Worm (Caenorhabditis elegans): Measurements from ENCODE around the gene spig-3.
A peak's percentile ranks its signal among the peaks of the same experiment; 100 is the strongest.

The spig-3 gene

ce11 chrV:14331477-14331876 lies 32.0 kb upstream of the spig-3 start, which contains the start of gene F47B8.8:
Gene F47B8.8, plus strand, starts transcription at chrV:14331733.
- TF ChIP-seq pros-1 (tag; optimal IDR thresholded peaks at IDR 0.05) (no peak), ceh-22 (tag; optimal IDR thresholded peaks at IDR 0.05) (no peak), nfya-1 (tag; optimal IDR thresholded peaks at IDR 0.05) (no peak), sox-2 (GFP tag; IDR thresholded peaks at IDR 0.05) (no peak), pat-9 (tag; optimal IDR thresholded peaks at IDR 0.05) (no peak), odd-2 (tag; optimal IDR thresholded peaks at IDR 0.05) (no peak), tbx-7 (tag; optimal IDR thresholded peaks at IDR 0.05) (no peak), C38D4.7 (GFP tag; optimal IDR thresholded peaks at IDR 0.05) (no peak), syd-9 (tag; optimal IDR thresholded peaks at IDR 0.05) (no peak)

DNA sequence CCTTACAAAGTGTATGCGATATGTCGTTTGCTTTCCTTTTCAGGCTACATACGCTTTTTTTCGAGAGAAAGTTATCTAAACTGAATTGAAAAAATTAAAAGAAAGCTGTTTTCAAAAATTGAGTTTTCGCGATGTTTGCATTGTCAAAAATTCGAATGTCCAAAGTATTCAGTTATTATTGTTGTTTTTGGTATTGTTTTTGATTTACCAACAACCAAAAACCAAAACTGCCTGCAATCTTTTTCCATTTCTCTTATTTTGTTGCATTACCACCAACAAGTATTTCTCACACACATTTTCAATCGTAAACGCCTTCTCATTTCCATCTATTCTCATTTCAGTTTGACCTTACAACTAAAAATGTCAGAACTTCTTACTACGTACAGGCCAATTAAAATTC lies 29.3 kb upstream of the spig-3 start, which contains the start of gene pepm-1:
Gene pepm-1, plus strand, starts transcription at position 301 of the 400 bp plus-strand sequence.
- TF ChIP-seq nhr-11 (tag; optimal IDR thresholded peaks at IDR 0.05) (no peak), mec-3 (tag; optimal IDR thresholded peaks at IDR 0.05; ENCODE audit: borderline replicate concordance) (no peak), ttx-3 (tag; optimal IDR thresholded peaks at IDR 0.05) (no peak), ceh-24 (tag; optimal IDR thresholded peaks at IDR 0.05) (no peak), lim-6 (tag; optimal IDR thresholded peaks at IDR 0.05) (no peak), K09A11.1 (tag; optimal IDR thresholded peaks at IDR 0.05; ENCODE audit: insufficient read depth) (no peak), pqm-1 (tag; optimal IDR thresholded peaks at IDR 0.05) (no peak), C38D4.7 (GFP tag; optimal IDR thresholded peaks at IDR 0.05) (no peak), hlh-30 (tag; optimal IDR thresholded peaks at IDR 0.05; ENCODE audit: insufficient read depth) (no peak), lin-11 (tag; optimal IDR thresholded peaks at IDR 0.05) (no peak), F13H6.1 (tag; optimal IDR thresholded peaks at IDR 0.05) (no peak), pha-2 (tag; optimal IDR thresholded peaks at IDR 0.05) (no peak), elt-2 (tag; optimal IDR thresholded peaks at IDR 0.05) (no peak), ref-2 (tag; optimal IDR thresholded peaks at IDR 0.05) (no peak), unc-42 (tag; optimal IDR thresholded peaks at IDR 0.05) (no peak)

ce11 chrV:14327776-14328175 lies 28.3 kb upstream of the spig-3 start, which contains the start of gene F47B8.5:
Gene F47B8.5, minus strand, starts transcription at chrV:14327876.
- TF ChIP-seq ref-2 (tag; optimal IDR thresholded peaks at IDR 0.05) (no peak), pat-9 (tag; optimal IDR thresholded peaks at IDR 0.05) (no peak), sox-4 (tag; optimal IDR thresholded peaks at IDR 0.05) (no peak), hlh-30 (tag; optimal IDR thresholded peaks at IDR 0.05; ENCODE audit: insufficient read depth) (no peak), hlh-6 (tag; optimal IDR thresholded peaks at IDR 0.05) (no peak), ceh-24 (tag; optimal IDR thresholded peaks at IDR 0.05) (no peak), nfya-1 (tag; optimal IDR thresholded peaks at IDR 0.05) (no peak), ceh-6 (GFP tag; optimal IDR thresholded peaks at IDR 0.05) (no peak), lin-11 (tag; optimal IDR thresholded peaks at IDR 0.05) (no peak), C38D4.7 (GFP tag; optimal IDR thresholded peaks at IDR 0.05) (no peak), fkh-6 (tag; optimal IDR thresholded peaks at IDR 0.05) (no peak)

DNA sequence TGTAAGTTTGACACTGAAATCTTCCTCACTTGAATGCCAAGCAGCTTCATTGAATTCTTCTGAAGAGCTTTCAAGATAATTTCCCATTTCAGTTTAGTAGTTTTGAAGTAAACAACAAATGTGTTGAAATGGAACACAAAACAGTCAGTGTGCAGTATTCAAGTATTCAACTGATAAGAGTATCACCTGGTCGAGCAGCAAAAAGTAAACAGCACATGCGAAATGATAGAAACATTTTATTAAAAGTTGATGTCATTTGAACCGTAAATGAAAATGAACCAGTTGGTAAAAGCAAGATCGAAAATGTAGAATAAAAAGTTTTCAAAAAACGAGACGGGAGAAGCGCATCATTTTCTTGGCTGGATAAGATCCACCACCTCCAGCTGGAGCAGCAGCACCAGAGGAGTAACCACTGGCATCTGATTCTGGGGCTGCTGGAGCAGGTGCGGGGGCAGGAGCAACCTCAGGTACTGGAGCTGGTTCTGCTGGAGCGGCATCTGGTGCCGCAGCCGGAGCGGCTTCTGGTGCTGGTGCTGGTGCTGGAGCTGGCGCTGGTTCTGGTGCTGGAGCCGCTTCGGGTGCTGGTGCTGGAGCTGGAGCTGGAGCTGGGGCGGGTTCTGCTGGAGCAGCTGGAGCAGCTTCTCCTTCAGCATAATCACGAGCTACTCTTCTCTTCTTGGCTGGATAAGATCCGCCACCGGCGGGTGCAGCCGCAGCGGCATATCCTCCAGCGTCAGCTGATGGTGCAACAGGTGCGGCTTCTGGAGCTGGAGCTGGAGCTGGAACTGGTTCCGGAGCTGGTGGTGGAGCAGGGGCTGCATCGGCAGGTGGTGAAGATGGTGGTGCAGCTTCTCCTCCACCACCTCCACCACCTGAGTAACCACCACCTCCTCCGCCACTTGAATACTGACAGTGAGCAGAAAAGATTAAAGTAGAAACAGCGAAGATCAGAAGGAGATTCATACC lies 25.3 kb upstream of the spig-3 start, which contains the start of the genes F47B8.4 and F47B8.18:
Gene F47B8.4, minus strand, starts transcription at position 172 of the 966 bp plus-strand sequence.
Gene F47B8.18, minus strand, starts transcription at position 963 of the 966 bp plus-strand sequence.
- TF ChIP-seq fax-1 (tag; optimal IDR thresholded peaks at IDR 0.05): no peak
- no peak for TF ChIP-seq zip-5 (tag; optimal IDR thresholded peaks at IDR 0.05)
- no peak for TF ChIP-seq ceh-31 (tag; optimal IDR thresholded peaks at IDR 0.05)
- no peak for TF ChIP-seq Y22D7AL.16 (tag; optimal IDR thresholded peaks at IDR 0.05)
- TF ChIP-seq pag-3 (tag; optimal IDR thresholded peaks at IDR 0.05; ENCODE audit: borderline replicate concordance): peak; percentile 4
- TF ChIP-seq elt-4 (tag; optimal IDR thresholded peaks at IDR 0.05): peak; percentile 42
